Fruit fly (Drosophila melanogaster) whole organism, embryonic: ENCODE data around the gene CG13126.

Experiments
- Atf-2 ChIP-seq: fragments of 200-800 bp; sonication (Bioruptor generic); optimal IDR thresholded peaks from 2 replicates; lab custom pipeline; 2016; ENCODE audit warnings: missing biosample characterization, missing genetic modification characterization
- Atf6 ChIP-seq: fragments of 200-800 bp; sonication (Bioruptor generic); IDR thresholded peaks from 2 replicates; pipeline ENCODE4 v1.3.6; 2022; ENCODE audit warnings: missing biosample characterization, missing genetic modification characterization
- B-H1 ChIP-seq: fragments of 200-800 bp; sonication (Bioruptor generic); IDR thresholded peaks from 3 replicates; pipeline ENCODE4 v1.3.6; 2022; ENCODE audit warnings: missing biosample characterization, missing genetic modification characterization
- BtbVII ChIP-seq: fragments of 200-800 bp; sonication (Bioruptor generic); optimal IDR thresholded peaks from 3 replicates; lab custom pipeline; 2017; ENCODE audit warnings: missing biosample characterization, mild to moderate bottlenecking, missing genetic modification characterization
- CG10209 ChIP-seq: fragments of 200-800 bp; sonication (Bioruptor generic); optimal IDR thresholded peaks from 3 replicates; lab custom pipeline; 2017; ENCODE audit warnings: missing biosample characterization, mild to moderate bottlenecking, missing genetic modification characterization, missing genetic modification reagents
- CG10565 ChIP-seq: fragments of 200-800 bp; sonication (Bioruptor generic); optimal IDR thresholded peaks from 3 replicates; lab custom pipeline; 2016; ENCODE audit warnings: missing biosample characterization, mild to moderate bottlenecking, missing genetic modification characterization
- CG10654 ChIP-seq: fragments of 200-800 bp; sonication (Bioruptor generic); optimal IDR thresholded peaks from 2 replicates; lab custom pipeline; 2016; ENCODE audit warnings: missing biosample characterization, missing genetic modification characterization
- CG10959 ChIP-seq: fragments of 200-800 bp; sonication (Bioruptor generic); IDR thresholded peaks from 2 replicates; pipeline ENCODE4 v1.3.6; 2022; ENCODE audit warnings: missing biosample characterization, missing genetic modification characterization
- CG11696 ChIP-seq: fragments of 200-800 bp; sonication (Bioruptor generic); IDR thresholded peaks from 2 replicates; pipeline ENCODE4 v1.3.6; 2022; ENCODE audit warnings: missing biosample characterization, missing genetic modification characterization
- CG12299 ChIP-seq: fragments of 200-800 bp; sonication (Bioruptor generic); optimal IDR thresholded peaks from 2 replicates; lab custom pipeline; 2018; ENCODE audit warnings: missing biosample characterization, mild to moderate bottlenecking, missing genetic modification characterization
- CG12391 ChIP-seq: fragments of 200-800 bp; sonication (Bioruptor generic); optimal IDR thresholded peaks from 3 replicates; lab custom pipeline; 2018; ENCODE audit warnings: missing biosample characterization, mild to moderate bottlenecking, missing genetic modification characterization, moderate library complexity
- CG15011 ChIP-seq: fragments of 200-800 bp; sonication (Bioruptor generic); optimal IDR thresholded peaks from 3 replicates; lab custom pipeline; 2018; ENCODE audit warnings: missing biosample characterization, mild to moderate bottlenecking, missing genetic modification characterization
- CG1529 ChIP-seq: fragments of 200-800 bp; sonication (Bioruptor generic); optimal IDR thresholded peaks from 3 replicates; lab custom pipeline; 2018; ENCODE audit warnings: missing biosample characterization, missing genetic modification characterization
- CG17385 ChIP-seq: fragments of 200-800 bp; sonication (Bioruptor generic); optimal IDR thresholded peaks from 3 replicates; lab custom pipeline; 2018; ENCODE audit warnings: missing biosample characterization, mild to moderate bottlenecking, missing genetic modification characterization
- CG17829 ChIP-seq: fragments of 200-800 bp; optimal IDR thresholded peaks from 2 replicates; lab custom pipeline; 2019; ENCODE audit warnings: missing biosample characterization, mild to moderate bottlenecking, missing genetic modification characterization, moderate library complexity
- CG31224 ChIP-seq: fragments of 200-800 bp; sonication (Bioruptor generic); IDR thresholded peaks from 2 replicates; pipeline ENCODE4 v1.3.6; 2022; ENCODE audit warnings: missing biosample characterization, missing genetic modification characterization
- CG34376 ChIP-seq: fragments of 200-800 bp; sonication (Bioruptor generic); optimal IDR thresholded peaks from 2 replicates; lab custom pipeline; 2018; ENCODE audit warnings: missing biosample characterization, mild to moderate bottlenecking, missing genetic modification characterization
- CG6654 ChIP-seq: fragments of 200-800 bp; sonication (Bioruptor generic); optimal IDR thresholded peaks from 2 replicates; lab custom pipeline; 2017; ENCODE audit warnings: missing biosample characterization, mild to moderate bottlenecking, missing genetic modification characterization
- CG6683 ChIP-seq: fragments of 200-800 bp; sonication (Bioruptor generic); optimal IDR thresholded peaks from 2 replicates; lab custom pipeline; 2017; ENCODE audit warnings: missing biosample characterization, mild to moderate bottlenecking, missing genetic modification characterization, missing genetic modification reagents
- CG6689 ChIP-seq: fragments of 200-800 bp; sonication (Bioruptor generic); IDR thresholded peaks from 2 replicates; pipeline ENCODE4 v1.3.6; 2022; ENCODE audit warnings: missing biosample characterization, missing genetic modification characterization
- CG7372 ChIP-seq: fragments of 200-800 bp; sonication (Bioruptor generic); IDR thresholded peaks from 2 replicates; pipeline ENCODE4 v1.3.6; 2022; ENCODE audit warnings: missing biosample characterization, missing genetic modification characterization
- CG8359 ChIP-seq: fragments of 200-800 bp; sonication (Bioruptor generic); optimal IDR thresholded peaks from 2 replicates; lab custom pipeline; 2017; ENCODE audit warnings: missing biosample characterization, mild to moderate bottlenecking, missing genetic modification characterization, borderline replicate concordance
- CG8924 ChIP-seq: fragments of 200-800 bp; optimal IDR thresholded peaks from 3 replicates; lab custom pipeline; 2019; ENCODE audit warnings: missing biosample characterization, mild to moderate bottlenecking, missing genetic modification characterization, moderate library complexity
- CG9932 ChIP-seq: fragments of 200-800 bp; sonication (Bioruptor generic); IDR thresholded peaks from 2 replicates; pipeline ENCODE4 v1.3.6; 2022; ENCODE audit warnings: missing biosample characterization, missing genetic modification characterization
- Dek ChIP-seq: fragments of 200-800 bp; sonication (Bioruptor generic); optimal IDR thresholded peaks from 3 replicates; lab custom pipeline; 2019; ENCODE audit warnings: missing biosample characterization, mild to moderate bottlenecking, missing genetic modification characterization, moderate library complexity
- Drgx ChIP-seq: fragments of 200-800 bp; sonication (Bioruptor generic); IDR thresholded peaks from 2 replicates; pipeline ENCODE4 v1.3.6; 2022; ENCODE audit warnings: missing biosample characterization, missing genetic modification characterization
- HHEX ChIP-seq: fragments of 200-800 bp; sonication (Bioruptor generic); optimal IDR thresholded peaks from 3 replicates; lab custom pipeline; 2017; ENCODE audit warnings: missing biosample characterization, mild to moderate bottlenecking, missing genetic modification characterization, missing genetic modification reagents
- Hr39 ChIP-seq: fragments of >200 bp; optimal IDR thresholded peaks from 2 replicates; lab custom pipeline; 2017
- Neu2 ChIP-seq: fragments of 200-800 bp; sonication (Bioruptor generic); optimal IDR thresholded peaks from 3 replicates; lab custom pipeline; 2016; ENCODE audit warnings: missing biosample characterization, missing genetic modification characterization, borderline replicate concordance
- Nf-YA ChIP-seq: fragments of 200-800 bp; sonication (Bioruptor generic); IDR thresholded peaks from 2 replicates; pipeline ENCODE4 v1.3.6; 2022; ENCODE audit warnings: missing biosample characterization, missing genetic modification characterization
- Nf-YC ChIP-seq: fragments of 200-800 bp; optimal IDR thresholded peaks from 3 replicates; lab custom pipeline; 2019; ENCODE audit warnings: missing biosample characterization, mild to moderate bottlenecking, missing genetic modification characterization, moderate library complexity
- NfI ChIP-seq: fragments of 200-800 bp; sonication (Bioruptor generic); optimal IDR thresholded peaks from 3 replicates; lab custom pipeline; 2018; ENCODE audit warnings: missing biosample characterization, mild to moderate bottlenecking, missing genetic modification characterization, moderate library complexity
- Scr ChIP-seq: fragments of 200-800 bp; sonication (Bioruptor generic); IDR thresholded peaks from 2 replicates; pipeline ENCODE4 v1.3.6; 2022; ENCODE audit warnings: missing biosample characterization, missing genetic modification characterization; ENCODE audit not compliant: partially characterized antibody
- Six4 ChIP-seq: fragments of 200-800 bp; sonication (Bioruptor generic); optimal IDR thresholded peaks from 2 replicates; lab custom pipeline; 2016; ENCODE audit warnings: missing biosample characterization, missing genetic modification characterization
- Sox100B ChIP-seq: fragments of 200-800 bp; sonication (Bioruptor generic); optimal IDR thresholded peaks from 3 replicates; lab custom pipeline; 2018; ENCODE audit warnings: missing biosample characterization, mild to moderate bottlenecking, missing genetic modification characterization
- Sry-δ ChIP-seq: fragments of 200-800 bp; sonication (Bioruptor generic); optimal IDR thresholded peaks from 2 replicates; lab custom pipeline; 2016; ENCODE audit warnings: missing biosample characterization, missing genetic modification characterization
- chm ChIP-seq: fragments of 200-800 bp; sonication (Bioruptor generic); IDR thresholded peaks from 2 replicates; pipeline ENCODE4 v1.3.6; 2022; ENCODE audit warnings: missing biosample characterization, missing genetic modification characterization
- crol ChIP-seq: fragments of 200-800 bp; sonication (Bioruptor generic); IDR thresholded peaks from 2 replicates; pipeline ENCODE4 v1.3.6; 2022; ENCODE audit warnings: missing biosample characterization, missing genetic modification characterization
- disco-r ChIP-seq: fragments of 200-800 bp; sonication (Bioruptor generic); optimal IDR thresholded peaks from 2 replicates; lab custom pipeline; 2016; ENCODE audit warnings: missing biosample characterization, missing genetic modification characterization
- fd64A ChIP-seq: fragments of 200-800 bp; sonication (Bioruptor generic); optimal IDR thresholded peaks from 3 replicates; lab custom pipeline; 2018; ENCODE audit warnings: missing biosample characterization, mild to moderate bottlenecking, missing genetic modification characterization
- ftz-f1 ChIP-seq: fragments of 200-800 bp; sonication (Bioruptor generic); optimal IDR thresholded peaks from 2 replicates; lab custom pipeline; 2016; ENCODE audit warnings: missing biosample characterization, missing genetic modification characterization
- grn ChIP-seq: fragments of 200-800 bp; sonication (Bioruptor generic); optimal IDR thresholded peaks from 3 replicates; lab custom pipeline; 2017; ENCODE audit warnings: missing biosample characterization, missing genetic modification characterization
- lbe ChIP-seq: fragments of 200-800 bp; sonication (Bioruptor generic); optimal IDR thresholded peaks from 2 replicates; lab custom pipeline; 2016; ENCODE audit warnings: missing biosample characterization, mild to moderate bottlenecking, missing genetic modification characterization
- pan ChIP-seq, 4 experiments: fragments of >200 bp in 3 of 4; fragments of 200-800 bp in 1 of 4; sonication (Bioruptor generic) in 1 of 4; optimal IDR thresholded peaks in 3 of 4; IDR thresholded peaks in 1 of 4; 2 replicates each; pipeline versions ENCODE4 v1.3.6 to Lab custom; 2017 to 2022; ENCODE audit warnings: missing biosample characterization in 2 of 4, missing genetic modification characterization in 2 of 4, mixed read lengths in 1 of 4
- sens ChIP-seq: fragments of 200-800 bp; sonication (Bioruptor generic); peaks from one replicate; lab custom pipeline; 2016; ENCODE audit warnings: missing biosample characterization, missing genetic modification characterization
- sr ChIP-seq: fragments of 200-800 bp; sonication (Bioruptor generic); IDR thresholded peaks from 3 replicates; pipeline ENCODE4 v1.3.6; 2022; ENCODE audit warnings: missing biosample characterization, missing genetic modification characterization
- stc ChIP-seq: fragments of 200-800 bp; sonication (Bioruptor generic); IDR thresholded peaks from 2 replicates; pipeline ENCODE4 v1.3.6; 2022; ENCODE audit warnings: missing biosample characterization, missing genetic modification characterization
- vfl ChIP-seq: fragments of 200-800 bp; sonication (Bioruptor generic); optimal IDR thresholded peaks from 2 replicates; lab custom pipeline; 2016; ENCODE audit warnings: missing biosample characterization, missing genetic modification characterization
- wek ChIP-seq: fragments of 200-800 bp; sonication (Bioruptor generic); optimal IDR thresholded peaks from 3 replicates; lab custom pipeline; 2018; ENCODE audit warnings: missing biosample characterization, mild to moderate bottlenecking, missing genetic modification characterization, moderate library complexity
- z ChIP-seq: fragments of 200-800 bp; sonication (Bioruptor generic); IDR thresholded peaks from 3 replicates; pipeline ENCODE4 v1.3.6; 2022; ENCODE audit warnings: missing biosample characterization, missing genetic modification characterization

The CG13126 gene

DNA sequence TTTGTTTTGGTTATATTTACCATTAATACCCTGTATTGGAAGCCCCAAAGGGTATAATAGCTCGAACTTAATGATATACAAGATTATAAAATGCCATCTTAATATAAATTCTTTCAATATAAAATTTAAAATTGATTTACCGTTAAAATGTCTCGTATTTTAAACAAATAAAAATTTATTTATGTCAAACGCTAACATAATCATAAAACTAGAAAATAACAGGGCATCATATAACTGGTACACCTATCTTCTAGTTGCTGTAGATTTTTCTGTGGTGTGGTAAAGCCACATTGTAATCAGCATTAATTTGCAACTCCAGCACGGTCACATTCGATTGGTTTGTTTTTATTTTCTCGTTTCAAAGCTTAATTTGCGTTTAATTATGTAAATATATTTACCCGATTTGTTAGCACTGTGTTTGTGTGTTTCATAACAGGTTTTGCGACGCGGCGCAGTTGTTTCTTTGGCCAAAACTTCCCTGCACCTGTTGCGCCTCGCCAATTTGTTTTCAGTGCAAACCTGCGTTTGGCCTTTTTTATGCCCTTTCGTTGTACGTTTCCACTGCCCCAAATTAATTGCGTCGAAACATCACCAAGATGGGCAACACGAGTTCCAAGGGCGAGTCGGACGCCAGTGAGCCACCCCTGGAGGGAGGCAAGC is 3.1 kb upstream of the CG13126 start, which contains the start of the genes CG4658 and CG5846 (continued):
- TF ChIP-seq CG11696 (GFP tag; lab: Robert Waterston, UW): peak; percentile 86
- peak; percentile 74 for TF ChIP-seq lbe (GFP tag; lab: Kevin White, UChicago)
- peak; percentile 44 for TF ChIP-seq Sry-δ (GFP tag; lab: Kevin White, UChicago)
- peak; percentile 81 for TF ChIP-seq disco-r (GFP tag; lab: Kevin White, UChicago)
- peak in 1 of 2 experiments; percentile 69 for TF ChIP-seq pan (optimal IDR thresholded peaks at IDR 0.05; lab: Kevin White, UChicago)
- peak; percentile 80 to 97 for TF ChIP-seq pan (GFP tag; optimal IDR thresholded peaks at IDR 0.05 in 1 of 2, IDR thresholded peaks at IDR 0.05 in 1 of 2)
- TF ChIP-seq CG6654: peak; percentile 45
- TF ChIP-seq B-H1: peak; percentile 93
- peak; percentile 94 for TF ChIP-seq Drgx (GFP tag; lab: Robert Waterston, UW)
- peak; percentile 74 for TF ChIP-seq BtbVII
- TF ChIP-seq sr (GFP tag; lab: Robert Waterston, UW): peak; percentile 44; the same call in 1 of the 3 replicates
- TF ChIP-seq CG6683: peak; percentile 75
- TF ChIP-seq CG8924 (tag; lab: Kevin White, UChicago): peak; percentile 96
- TF ChIP-seq CG1529: peak; percentile 79
- no peak for TF ChIP-seq fd64A (GFP tag; lab: Kevin White, UChicago)
- TF ChIP-seq grn (GFP tag; lab: Kevin White, UChicago): no peak
- TF ChIP-seq CG10209 (GFP tag; lab: Kevin White, UChicago): peak; percentile 94
- no peak for TF ChIP-seq Hr39
- peak; percentile 81 for TF ChIP-seq CG7372 (GFP tag; lab: Robert Waterston, UW)
- peak; percentile 70 for TF ChIP-seq CG34376 (GFP tag; lab: Kevin White, UChicago)
- peak; percentile 98 for TF ChIP-seq stc (GFP tag; lab: Robert Waterston, UW)
- peak; percentile 97 for TF ChIP-seq CG6689 (GFP tag; lab: Robert Waterston, UW)
- peak; percentile 88 for TF ChIP-seq CG17385 (GFP tag; lab: Kevin White, UChicago)
- peak; percentile 94 for TF ChIP-seq chm
- TF ChIP-seq Atf-2 (GFP tag; lab: Kevin White, UChicago): peak; percentile 75
- TF ChIP-seq HHEX (GFP tag; lab: Kevin White, UChicago): peak; percentile 81
- peak; percentile 81 for TF ChIP-seq Nf-YC (tag; lab: Kevin White, UChicago)
- TF ChIP-seq Six4 (GFP tag; lab: Kevin White, UChicago): peak; percentile 94
- peak; percentile 90 for TF ChIP-seq CG31224 (GFP tag; lab: Robert Waterston, UW)
- peak; percentile 52 for TF ChIP-seq CG10565 (GFP tag; lab: Kevin White, UChicago)
- peak; percentile 89; the same call in 1 of the 2 replicates for TF ChIP-seq CG10959 (GFP tag; lab: Robert Waterston, UW)
- no peak for TF ChIP-seq Scr (GFP tag; lab: Robert Waterston, UW)
- peak; percentile 98 for TF ChIP-seq CG12391 (tag; lab: Kevin White, UChicago)
- peak; percentile 59 for TF ChIP-seq vfl (GFP tag; lab: Kevin White, UChicago)
- TF ChIP-seq Nf-YA (GFP tag; lab: Robert Waterston, UW): peak; percentile 88
- TF ChIP-seq CG12299: peak; percentile 90
- TF ChIP-seq wek: peak; percentile 39
- peak; percentile 56; the same call in 1 of the 3 replicates for TF ChIP-seq z (GFP tag; lab: Robert Waterston, UW)
- peak; percentile 86 for TF ChIP-seq CG15011 (GFP tag; lab: Kevin White, UChicago)
- peak; percentile 90 for TF ChIP-seq CG9932 (GFP tag; lab: Robert Waterston, UW)
- peak; percentile 97 for TF ChIP-seq CG17829 (tag; lab: Kevin White, UChicago)
- peak; percentile 91 for TF ChIP-seq Sox100B (GFP tag; lab: Kevin White, UChicago)
- peak; percentile 93 for TF ChIP-seq Dek
- TF ChIP-seq CG10654 (GFP tag; lab: Kevin White, UChicago): peak; percentile 93
- TF ChIP-seq CG8359 (GFP tag; lab: Kevin White, UChicago): peak; percentile 67
- peak; percentile 39; the same call in 1 of the 2 replicates for TF ChIP-seq crol
- no peak for TF ChIP-seq Neu2 (GFP tag; lab: Kevin White, UChicago)
- no peak for TF ChIP-seq ftz-f1
- TF ChIP-seq sens: peak; percentile 97
- peak; percentile 95 for TF ChIP-seq Atf6 (GFP tag; lab: Robert Waterston, UW)
- TF ChIP-seq NfI (GFP tag; lab: Kevin White, UChicago): peak; percentile 87
